Fruit fly (Drosophila melanogaster) whole organism, embryonic: ENCODE results near the gene CG1983.

Source experiments
- CG10654 ChIP-seq: fragments of 200-800 bp; sonication (Bioruptor generic); optimal IDR thresholded peaks from 2 replicates; lab custom pipeline; 2016; ENCODE audit warnings: missing biosample characterization, missing genetic modification characterization
- CG2712 ChIP-seq: fragments of 200-800 bp; optimal IDR thresholded peaks from 3 replicates; lab custom pipeline; 2019; ENCODE audit warnings: missing biosample characterization, mild to moderate bottlenecking, missing genetic modification characterization, moderate library complexity
- CG5953 ChIP-seq: fragments of 200-800 bp; sonication (Bioruptor generic); IDR thresholded peaks from 2 replicates; pipeline ENCODE4 v1.3.6; 2022; ENCODE audit warnings: missing biosample characterization, missing genetic modification characterization
- NC2β ChIP-seq: fragments of 200-800 bp; sonication (Bioruptor generic); optimal IDR thresholded peaks from 2 replicates; lab custom pipeline; 2016; ENCODE audit warnings: missing biosample characterization, missing genetic modification characterization
- inv ChIP-seq: fragments of 200-800 bp; sonication (Bioruptor generic); IDR thresholded peaks from 2 replicates; pipeline ENCODE4 v1.3.6; 2022; ENCODE audit warnings: missing biosample characterization, missing genetic modification characterization; ENCODE audit not compliant: partially characterized antibody
- mld ChIP-seq: fragments of 200-800 bp; sonication (Bioruptor generic); IDR thresholded peaks from 3 replicates; pipeline ENCODE4 v1.3.6; 2022; ENCODE audit warnings: missing biosample characterization, missing genetic modification characterization; ENCODE audit not compliant: partially characterized antibody
- peb ChIP-seq: fragments of 200-800 bp; sonication (Bioruptor generic); IDR thresholded peaks from 2 replicates; pipeline ENCODE4 v1.3.6; 2022; ENCODE audit warnings: missing biosample characterization, missing genetic modification characterization

- no peak for TF ChIP-seq CG2712 (tag; lab: Kevin White, UChicago)
- no peak for TF ChIP-seq peb (GFP tag; lab: Robert Waterston, UW)
- no peak for TF ChIP-seq NC2β
- no peak for TF ChIP-seq CG10654
- TF ChIP-seq mld (GFP tag; lab: Robert Waterston, UW) = no peak
- no peak for TF ChIP-seq inv (GFP tag; lab: Robert Waterston, UW)
- TF ChIP-seq CG5953 (GFP tag; lab: Robert Waterston, UW) = no peak
These were observed 20.3 kb upstream of the CG1983 start for dm6 chr3R:30197796-30198195.
